ENCODE assay signal across 5 worm cellular contexts in genomic region chrIII:7199467-7199866, ce11.
A peak's percentile ranks its signal among the peaks of the same experiment; 100 is the strongest.
TF ChIP-seq lines count a peak whose summit lies in the region.

No protein-coding gene starts in this region.

TF ChIP-seq in whole organism, L1 larva, 84 proteins besides CTCF, POLR2A, EP300 and RAD21:
- TF ChIP-seq lsy-2 (tag; optimal IDR thresholded peaks at IDR 0.05; lab: Kevin White, UChicago) (peak; percentile 3 to 24), C34B4.2 (tag; optimal IDR thresholded peaks at IDR 0.05; lab: Kevin White, UChicago) (no peak), fkh-8 (tag; optimal IDR thresholded peaks at IDR 0.05; lab: Kevin White, UChicago) (no peak), lin-14 (GFP tag; optimal IDR thresholded peaks at IDR 0.05; lab: Kevin White, UChicago) (peak; percentile 22), pqm-1 (tag; optimal IDR thresholded peaks at IDR 0.05; lab: Kevin White, UChicago) (no peak), blmp-1 (tag; optimal IDR thresholded peaks at IDR 0.05; lab: Kevin White, UChicago) (peak; percentile 53), nhr-71 (tag; optimal IDR thresholded peaks at IDR 0.05; lab: Kevin White, UChicago) (peak; percentile 40), nhr-19 (GFP tag; conservative IDR thresholded peaks at IDR 0.05; lab: Robert Waterston, UW) (no peak), elt-3 (tag; optimal IDR thresholded peaks at IDR 0.05; lab: Kevin White, UChicago) (peak in 3 of 6 experiments; percentile 13 to 92 (median 48)), snu-23 (GFP tag; optimal IDR thresholded peaks at IDR 0.05; lab: Kevin White, UChicago) (peak; percentile 23), ztf-11 (tag; optimal IDR thresholded peaks at IDR 0.05; lab: Kevin White, UChicago) (no peak), efl-1 (optimal IDR thresholded peaks at IDR 0.05; lab: Kevin White, UChicago) (no peak), efl-1 (GFP tag; optimal IDR thresholded peaks at IDR 0.05 in 1 of 2; lab: Kevin White, UChicago) (peak in 1 of 2 experiments; percentile 21), irx-1 (tag; optimal IDR thresholded peaks at IDR 0.05; lab: Kevin White, UChicago) (no peak), ceh-82 (tag; optimal IDR thresholded peaks at IDR 0.05; lab: Kevin White, UChicago) (no peak), nhr-237 (tag; optimal IDR thresholded peaks at IDR 0.05; lab: Kevin White, UChicago) (no peak), lin-35 (GFP tag; optimal IDR thresholded peaks at IDR 0.05; lab: Kevin White, UChicago) (peak in 1 of 2 experiments; percentile 6), nhr-85 (tag; lab: Kevin White, UChicago) (peak; percentile 91)
TF ChIP-seq in whole organism, L1 larva: peak in this region for 9.

TF ChIP-seq in whole organism, L2 larva, 48 proteins besides CTCF, POLR2A, EP300 and RAD21 (continues in another document):
- TF ChIP-seq elt-1 (tag; optimal IDR thresholded peaks at IDR 0.05; lab: Kevin White, UChicago) (no peak), peb-1 (tag; optimal IDR thresholded peaks at IDR 0.05; lab: Kevin White, UChicago) (no peak), nhr-237 (tag; optimal IDR thresholded peaks at IDR 0.05; lab: Kevin White, UChicago) (no peak), unc-39 (tag; optimal IDR thresholded peaks at IDR 0.05; lab: Kevin White, UChicago) (no peak), egl-27 (tag; optimal IDR thresholded peaks at IDR 0.05; lab: Kevin White, UChicago) (peak; percentile 16), alr-1 (tag; optimal IDR thresholded peaks at IDR 0.05; lab: Kevin White, UChicago) (no peak), ZK546.5 (tag; optimal IDR thresholded peaks at IDR 0.05; lab: Kevin White, UChicago) (no peak), blmp-1 (tag; optimal IDR thresholded peaks at IDR 0.05; lab: Kevin White, UChicago; ENCODE audit: insufficient read depth) (peak; percentile 93), mdl-1 (tag; optimal IDR thresholded peaks at IDR 0.05; lab: Kevin White, UChicago) (peak in 1 of 2 experiments; percentile 2), unc-55 (GFP tag; optimal IDR thresholded peaks at IDR 0.05; lab: Kevin White, UChicago) (no peak), nhr-129 (tag; optimal IDR thresholded peaks at IDR 0.05; lab: Kevin White, UChicago) (no peak), ceh-16 (tag; optimal IDR thresholded peaks at IDR 0.05; lab: Kevin White, UChicago) (no peak), elt-3 (tag; optimal IDR thresholded peaks at IDR 0.05; lab: Kevin White, UChicago) (no peak), lsy-2 (tag; optimal IDR thresholded peaks at IDR 0.05; lab: Kevin White, UChicago) (peak in 1 of 2 experiments; percentile 4), ztf-4 (tag; optimal IDR thresholded peaks at IDR 0.05; lab: Kevin White, UChicago) (no peak), F13H6.1 (tag; optimal IDR thresholded peaks at IDR 0.05; lab: Kevin White, UChicago) (no peak), nhr-10 (tag; optimal IDR thresholded peaks at IDR 0.05; lab: Kevin White, UChicago) (no peak), ama-1 (optimal IDR thresholded peaks at IDR 0.05; lab: Kevin White, UChicago) (no peak), lin-13 (GFP tag; optimal IDR thresholded peaks at IDR 0.05; lab: Kevin White, UChicago) (peak; percentile 3), ztf-11 (tag; optimal IDR thresholded peaks at IDR 0.05; lab: Kevin White, UChicago) (no peak)

TF ChIP-seq in whole organism, L3 larva, 47 proteins besides CTCF, POLR2A, EP300 and RAD21:
- no peak for TF ChIP-seq zag-1 (tag; optimal IDR thresholded peaks at IDR 0.05; lab: Kevin White, UChicago)
- TF ChIP-seq nhr-77 (tag; optimal IDR thresholded peaks at IDR 0.05; lab: Kevin White, UChicago) = no peak
- peak; percentile 5 for TF ChIP-seq nhr-25 (tag; optimal IDR thresholded peaks at IDR 0.05; lab: Kevin White, UChicago)
- TF ChIP-seq nhr-23 (tag; optimal IDR thresholded peaks at IDR 0.05; lab: Kevin White, UChicago) = peak; percentile 47
- no peak for TF ChIP-seq aly-2 (tag; optimal IDR thresholded peaks at IDR 0.05; lab: Kevin White, UChicago)
- TF ChIP-seq nhr-43 (tag; optimal IDR thresholded peaks at IDR 0.05; lab: Kevin White, UChicago; ENCODE audit: poor library complexity, severe bottlenecking) = peak; percentile 32
- TF ChIP-seq elt-3 (tag; optimal IDR thresholded peaks at IDR 0.05; lab: Kevin White, UChicago) = no peak
TF ChIP-seq in whole organism, L3 larva: peak in this region for 3.

TF ChIP-seq in whole organism, L4 larva, 104 proteins besides CTCF, POLR2A, EP300 and RAD21:
- TF ChIP-seq mep-1 (tag; optimal IDR thresholded peaks at IDR 0.05; lab: Kevin White, UChicago) (peak; percentile 25), dve-1 (tag; optimal IDR thresholded peaks at IDR 0.05; lab: Kevin White, UChicago; ENCODE audit: insufficient read depth) (peak; percentile 17), cey-2 (tag; optimal IDR thresholded peaks at IDR 0.05; lab: Kevin White, UChicago; ENCODE audit: borderline replicate concordance, insufficient read depth) (peak; percentile 17), nhr-77 (tag; optimal IDR thresholded peaks at IDR 0.05; lab: Kevin White, UChicago) (no peak), ceh-62 (tag; optimal IDR thresholded peaks at IDR 0.05; lab: Kevin White, UChicago) (no peak)

TF ChIP-seq in whole organism, mixed stage, embryonic, 35 proteins besides CTCF, POLR2A, EP300 and RAD21:
- TF ChIP-seq blmp-1 (tag; optimal IDR thresholded peaks at IDR 0.05; lab: Kevin White, UChicago) = peak; percentile 17
- TF ChIP-seq snpc-4 (tag; optimal IDR thresholded peaks at IDR 0.05; lab: Kevin White, UChicago) = no peak
- no peak for TF ChIP-seq lsy-2 (tag; optimal IDR thresholded peaks at IDR 0.05; lab: Kevin White, UChicago)
- TF ChIP-seq ceh-43 (GFP tag; optimal IDR thresholded peaks at IDR 0.05; lab: Kevin White, UChicago) = no peak
- no peak for TF ChIP-seq unc-39 (tag; optimal IDR thresholded peaks at IDR 0.05; lab: Kevin White, UChicago)
- no peak for TF ChIP-seq elt-1 (tag; optimal IDR thresholded peaks at IDR 0.05; lab: Kevin White, UChicago; ENCODE audit: borderline replicate concordance, insufficient read depth)
- no peak for TF ChIP-seq drap-1 (GFP tag; optimal IDR thresholded peaks at IDR 0.05; lab: Kevin White, UChicago)

Comparison
In these comparisons a context has a peak if more than half of its experiments do, and no peak if none do; other contexts are left out.
1. Of the 29 proteins assayed by ChIP-seq in both whole organism, L4 larva and whole organism, L1 larva: peak only in whole organism, L4 larva: mep-1; only in whole organism, L1 larva: lsy-2; in both: none; in neither: 27.